Fruit fly (Drosophila melanogaster): ENCODE measurements around the gene CG7394.

The CG7394 gene

dm6 chr3L:11561946-11562760 lies at the start of gene CG7394, which contains the start of gene Mob2:
CG7394 (plus strand) TSS chr3L:11561996.
Mob2 (minus strand) TSS chr3L:11562233.
- TF ChIP-seq EcR (GFP tag; optimal IDR thresholded peaks at IDR 0.05) (no peak), pan (optimal IDR thresholded peaks at IDR 0.05) (no peak), CG8478 (optimal IDR thresholded peaks at IDR 0.05) (no peak)

- no peak for TF ChIP-seq EcR (GFP tag; optimal IDR thresholded peaks at IDR 0.05)
- TF ChIP-seq Dll (optimal IDR thresholded peaks at IDR 0.05), result no peak
- no peak for TF ChIP-seq usp (GFP tag; optimal IDR thresholded peaks at IDR 0.05)
- no peak for TF ChIP-seq pan (optimal IDR thresholded peaks at IDR 0.05)
- TF ChIP-seq CG8478 (optimal IDR thresholded peaks at IDR 0.05), result no peak
- TF ChIP-seq psq (optimal IDR thresholded peaks at IDR 0.05), result no peak
Measured at dm6 chr3L:11513405-11513804, 48.4 kb upstream of the CG7394 start, which contains the start of gene CG7512. CG7512 (plus strand) TSS chr3L:11513705.

dm6 chr3L:11515349-11516079 lies 46.3 kb upstream of the CG7394 start:
- TF ChIP-seq usp (GFP tag; optimal IDR thresholded peaks at IDR 0.05) (no peak), pan (optimal IDR thresholded peaks at IDR 0.05) (no peak), psq (optimal IDR thresholded peaks at IDR 0.05) (no peak), CG8478 (optimal IDR thresholded peaks at IDR 0.05) (no peak), Dll (optimal IDR thresholded peaks at IDR 0.05) (no peak), EcR (GFP tag; optimal IDR thresholded peaks at IDR 0.05) (no peak)

dm6 chr3L:11516229-11516628 lies 45.6 kb upstream of the CG7394 start:
- TF ChIP-seq CG8478 (optimal IDR thresholded peaks at IDR 0.05) (no peak), Dll (optimal IDR thresholded peaks at IDR 0.05) (no peak), usp (GFP tag; optimal IDR thresholded peaks at IDR 0.05) (no peak), pan (optimal IDR thresholded peaks at IDR 0.05) (no peak), psq (optimal IDR thresholded peaks at IDR 0.05) (no peak), EcR (GFP tag; optimal IDR thresholded peaks at IDR 0.05) (no peak)

- TF ChIP-seq psq (optimal IDR thresholded peaks at IDR 0.05), result no peak
- TF ChIP-seq EcR (GFP tag; optimal IDR thresholded peaks at IDR 0.05), result no peak
- TF ChIP-seq usp (GFP tag; optimal IDR thresholded peaks at IDR 0.05), result no peak
- TF ChIP-seq CG8478 (optimal IDR thresholded peaks at IDR 0.05), result no peak
- no peak for TF ChIP-seq Dll (optimal IDR thresholded peaks at IDR 0.05)
- no peak for TF ChIP-seq pan (optimal IDR thresholded peaks at IDR 0.05)
Measured at dm6 chr3L:11522613-11523012, 39.2 kb upstream of the CG7394 start, which contains the start of the genes CG11714 and Fuca. CG11714 (minus strand) TSS chr3L:11522713. Fuca (minus strand) TSS chr3L:11522713.

dm6 chr3L:11523286-11523685 lies 38.5 kb upstream of the CG7394 start:
- no peak for TF ChIP-seq EcR (GFP tag; optimal IDR thresholded peaks at IDR 0.05)
- TF ChIP-seq pan (optimal IDR thresholded peaks at IDR 0.05), result no peak
- no peak for TF ChIP-seq Dll (optimal IDR thresholded peaks at IDR 0.05)
- TF ChIP-seq usp (GFP tag; optimal IDR thresholded peaks at IDR 0.05), result no peak
- no peak for TF ChIP-seq CG8478 (optimal IDR thresholded peaks at IDR 0.05)

- TF ChIP-seq pan (optimal IDR thresholded peaks at IDR 0.05), result no peak
- no peak for TF ChIP-seq usp (GFP tag; optimal IDR thresholded peaks at IDR 0.05)
- TF ChIP-seq EcR (GFP tag; optimal IDR thresholded peaks at IDR 0.05), result no peak
- TF ChIP-seq Dll (optimal IDR thresholded peaks at IDR 0.05), result no peak
- no peak for TF ChIP-seq psq (optimal IDR thresholded peaks at IDR 0.05)
- no peak for TF ChIP-seq CG8478 (optimal IDR thresholded peaks at IDR 0.05)
Measured at dm6 chr3L:11525765-11526164, 36.0 kb upstream of the CG7394 start.

- no peak for TF ChIP-seq usp (GFP tag; optimal IDR thresholded peaks at IDR 0.05)
- no peak for TF ChIP-seq Dll (optimal IDR thresholded peaks at IDR 0.05)
- TF ChIP-seq pan (optimal IDR thresholded peaks at IDR 0.05), result no peak
- TF ChIP-seq EcR (GFP tag; optimal IDR thresholded peaks at IDR 0.05), result no peak
- TF ChIP-seq psq (optimal IDR thresholded peaks at IDR 0.05), result no peak
- TF ChIP-seq CG8478 (optimal IDR thresholded peaks at IDR 0.05), result no peak
Measured at dm6 chr3L:11526644-11527184, 35.1 kb upstream of the CG7394 start.

- TF ChIP-seq usp (GFP tag; optimal IDR thresholded peaks at IDR 0.05), result no peak
- no peak for TF ChIP-seq EcR (GFP tag; optimal IDR thresholded peaks at IDR 0.05)
- TF ChIP-seq pan (optimal IDR thresholded peaks at IDR 0.05), result no peak
- TF ChIP-seq CG8478 (optimal IDR thresholded peaks at IDR 0.05), result no peak
- no peak for TF ChIP-seq psq (optimal IDR thresholded peaks at IDR 0.05)
- no peak for TF ChIP-seq Dll (optimal IDR thresholded peaks at IDR 0.05)
Measured at dm6 chr3L:11528397-11528923, 33.3 kb upstream of the CG7394 start.

dm6 chr3L:11529707-11530106 lies 32.1 kb upstream of the CG7394 start:
- no peak for TF ChIP-seq pan (optimal IDR thresholded peaks at IDR 0.05)
- TF ChIP-seq usp (GFP tag; optimal IDR thresholded peaks at IDR 0.05), result no peak
- TF ChIP-seq Dll (optimal IDR thresholded peaks at IDR 0.05), result no peak
- no peak for TF ChIP-seq EcR (GFP tag; optimal IDR thresholded peaks at IDR 0.05)
- TF ChIP-seq psq (optimal IDR thresholded peaks at IDR 0.05), result no peak
- TF ChIP-seq CG8478 (optimal IDR thresholded peaks at IDR 0.05), result no peak

dm6 chr3L:11530370-11530769 lies 31.4 kb upstream of the CG7394 start:
- TF ChIP-seq psq (optimal IDR thresholded peaks at IDR 0.05) (no peak), usp (GFP tag; optimal IDR thresholded peaks at IDR 0.05) (no peak), CG8478 (optimal IDR thresholded peaks at IDR 0.05) (no peak), Dll (optimal IDR thresholded peaks at IDR 0.05) (no peak), pan (optimal IDR thresholded peaks at IDR 0.05) (no peak), EcR (GFP tag; optimal IDR thresholded peaks at IDR 0.05) (no peak)

Data from whole organism.